Fruit fly (Drosophila melanogaster) S2 (cell line): ENCODE measurements around the gene CG11617.

Source experiments
- CG8478 ChIP-seq: fragments of >200 bp; optimal IDR thresholded peaks from 2 replicates; lab custom pipeline; 2018
- CTCF ChIP-seq, 2 experiments: fragments of >200 bp; optimal IDR thresholded peaks; 2 replicates each; lab custom pipeline; 2018

dm6 chr2L:175727-176126 lies 31.4 kb downstream of the CG11617 start:
- no peak for TF ChIP-seq CG8478 (lab: Kevin White, UChicago)
- no peak for TF ChIP-seq CTCF (optimal IDR thresholded peaks at IDR 0.05; lab: Kevin White, UChicago)
